Fruit fly (Drosophila melanogaster): ENCODE results near the gene sni.

dm6 chrX:8252284-8252886, 8.6 kb upstream of the sni start, which contains the start of gene CG1632:
- TF ChIP-seq CG7101 (tag; optimal IDR thresholded peaks at IDR 0.05) (no peak), CG14711 (tag; optimal IDR thresholded peaks at IDR 0.05) (no peak), pad (GFP tag; optimal IDR thresholded peaks at IDR 0.05) (no peak), bab1 (GFP tag; optimal IDR thresholded peaks at IDR 0.05) (no peak), Crg-1 (GFP tag; optimal IDR thresholded peaks at IDR 0.05) (no peak), Hr96 (GFP tag; optimal IDR thresholded peaks at IDR 0.05) (no peak), cnc (optimal IDR thresholded peaks at IDR 0.05) (no peak), ovo (GFP tag; optimal IDR thresholded peaks at IDR 0.05) (no peak), CG12768 (GFP tag; optimal IDR thresholded peaks at IDR 0.05) (no peak), kay (GFP tag; ENCODE audit: borderline replicate concordance) (no peak), Clk (GFP tag; optimal IDR thresholded peaks at IDR 0.05) (no peak), tj (GFP tag; optimal IDR thresholded peaks at IDR 0.05) (no peak), CG33017 (tag; optimal IDR thresholded peaks at IDR 0.05) (no peak), Mnt (GFP tag; optimal IDR thresholded peaks at IDR 0.05) (no peak)

Data from whole organism, adult.